Worm (Caenorhabditis elegans): ENCODE data around the gene T26C12.3.

DNA sequence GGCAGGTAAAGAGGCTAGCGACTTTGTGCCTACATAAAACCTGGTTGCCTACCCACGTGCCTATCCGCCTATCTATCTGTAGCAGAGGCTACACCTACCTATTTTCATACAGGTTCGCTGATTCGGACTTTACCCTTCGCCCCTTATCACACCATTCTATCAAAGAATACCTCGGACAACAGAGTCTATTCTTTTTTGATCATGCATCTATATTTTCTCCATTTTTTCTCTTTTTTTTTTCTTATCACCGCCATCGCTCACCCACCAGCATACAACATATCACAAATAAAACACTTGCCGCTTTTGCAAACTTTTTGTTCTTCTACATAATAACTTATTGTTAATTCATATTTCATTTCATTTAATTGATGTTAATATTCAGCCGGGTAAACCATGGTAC is 14.7 kb downstream of the T26C12.3 start, which contains the start of gene T26C12.1:
- TF ChIP-seq ZK546.5 (tag; optimal IDR thresholded peaks at IDR 0.05) (no peak), ama-1 (optimal IDR thresholded peaks at IDR 0.05) (no peak), ceh-9 (tag; optimal IDR thresholded peaks at IDR 0.05) (no peak), zag-1 (tag; optimal IDR thresholded peaks at IDR 0.05) (no peak), nhr-237 (tag; optimal IDR thresholded peaks at IDR 0.05) (no peak), nhr-77 (tag; optimal IDR thresholded peaks at IDR 0.05) (no peak), lin-39 (tag; optimal IDR thresholded peaks at IDR 0.05) (no peak), fos-1 (tag; optimal IDR thresholded peaks at IDR 0.05) (no peak), egl-27 (tag; optimal IDR thresholded peaks at IDR 0.05) (no peak), unc-62 (GFP tag; optimal IDR thresholded peaks at IDR 0.05) (no peak), ztf-11 (tag; optimal IDR thresholded peaks at IDR 0.05) (no peak)

All from whole organism, L3 larva.